Worm (Caenorhabditis elegans): ENCODE data around the gene ZK686.1.

Gene ZK686.1

DNA sequence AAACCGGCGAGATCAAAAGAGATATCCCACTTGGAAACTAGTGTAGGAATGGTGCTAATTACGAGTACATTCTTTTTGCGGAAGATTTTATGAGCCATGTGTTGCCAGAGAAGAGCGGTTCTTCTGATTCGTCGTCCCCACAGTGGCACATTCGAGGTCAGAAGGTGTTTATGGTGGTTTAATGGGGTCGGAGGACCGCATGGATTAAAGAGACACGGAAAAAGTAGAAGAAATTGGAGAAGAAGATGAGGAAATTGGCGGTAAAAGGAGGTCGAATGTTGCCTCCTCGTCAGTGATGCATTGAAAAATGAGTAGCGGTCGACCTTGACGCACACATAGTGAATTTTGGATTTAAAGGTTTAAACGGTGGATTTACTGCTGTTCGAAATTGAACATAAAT, 39.4 kb upstream of the ZK686.1 start:
- TF ChIP-seq skn-1 (tag; optimal IDR thresholded peaks at IDR 0.05) = no peak
- no peak for TF ChIP-seq hlh-30 (tag; optimal IDR thresholded peaks at IDR 0.05; ENCODE audit: insufficient read depth)
- TF ChIP-seq lin-1 (GFP tag; IDR thresholded peaks at IDR 0.05) = 0 out of 2 replicates have a peak, but pooled peaks have one; percentile 15
- TF ChIP-seq nhr-102 (tag; optimal IDR thresholded peaks at IDR 0.05) = no peak

DNA sequence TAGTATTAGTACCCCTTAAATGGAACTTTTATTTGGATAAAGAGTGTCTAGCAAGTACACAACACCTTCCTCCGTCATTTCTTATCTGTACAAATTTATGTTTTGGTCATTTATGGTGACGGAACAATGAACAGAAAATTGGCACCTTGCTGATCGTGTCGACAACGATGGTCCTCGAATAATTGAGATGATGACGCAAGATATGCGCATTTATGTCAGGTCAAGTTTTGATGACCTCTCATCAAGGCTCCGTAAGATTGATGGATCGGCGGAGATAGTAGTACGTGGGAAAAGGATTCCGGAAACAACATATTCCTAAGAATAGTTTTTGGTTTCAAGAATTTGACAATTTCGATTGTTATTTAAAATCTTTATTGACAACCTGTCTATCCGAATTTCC, 38.8 kb upstream of the ZK686.1 start:
- TF ChIP-seq duxl-1 (tag; optimal IDR thresholded peaks at IDR 0.05; ENCODE audit: poor library complexity) (peak; percentile 26), mes-2 (tag; optimal IDR thresholded peaks at IDR 0.05; ENCODE audit: poor library complexity, severe bottlenecking) (peak; percentile 21), egl-43 (GFP tag; IDR thresholded peaks at IDR 0.05) (0 out of 2 replicates have a peak, but pooled peaks have one; percentile 22), ceh-44 (GFP tag; IDR thresholded peaks at IDR 0.05) (no peak), tag-97 (GFP tag; IDR thresholded peaks at IDR 0.05) (no peak), unc-62 (GFP tag; optimal IDR thresholded peaks at IDR 0.05 in 1 of 2) (peak in 1 of 2 experiments; percentile 63), unc-62 (tag; optimal IDR thresholded peaks at IDR 0.05) (no peak)

DNA sequence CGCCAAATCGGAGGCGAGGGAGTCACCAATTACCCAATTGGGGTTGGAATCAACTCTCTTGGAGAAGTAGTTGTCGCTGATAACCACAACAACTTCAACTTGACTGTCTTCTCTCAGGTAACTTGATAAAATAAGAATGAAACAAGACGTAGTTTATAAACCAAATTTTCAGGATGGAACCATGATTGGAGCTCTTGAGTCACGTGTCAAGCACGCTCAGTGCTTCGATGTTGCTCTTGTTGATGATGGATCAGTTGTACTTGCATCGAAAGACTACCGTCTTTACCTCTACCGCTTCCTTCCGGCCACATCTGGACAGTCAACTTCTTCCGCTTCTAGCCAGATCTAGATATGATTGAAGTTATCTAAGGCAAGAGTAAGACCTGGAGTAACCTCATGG, 36.9 kb upstream of the ZK686.1 start:
- TF ChIP-seq lsy-2 (tag; optimal IDR thresholded peaks at IDR 0.05) (no peak), aha-1 (tag) (peak; percentile 76), gei-8 (GFP tag; optimal IDR thresholded peaks at IDR 0.05) (no peak), duxl-1 (tag; optimal IDR thresholded peaks at IDR 0.05; ENCODE audit: poor library complexity) (peak; percentile 39), aly-2 (tag; optimal IDR thresholded peaks at IDR 0.05) (no peak), daf-19 (GFP tag; conservative IDR thresholded peaks at IDR 0.05) (no peak), Y75B8A.6 (GFP tag; IDR thresholded peaks at IDR 0.05) (0 out of 2 replicates have a peak, but pooled peaks have one; percentile 18), hif-1 (tag; optimal IDR thresholded peaks at IDR 0.05) (no peak), ceh-44 (GFP tag; IDR thresholded peaks at IDR 0.05) (no peak), unc-62 (GFP tag; optimal IDR thresholded peaks at IDR 0.05 in 1 of 2) (peak in 1 of 2 experiments; percentile 67), unc-62 (tag; optimal IDR thresholded peaks at IDR 0.05) (no peak)

DNA sequence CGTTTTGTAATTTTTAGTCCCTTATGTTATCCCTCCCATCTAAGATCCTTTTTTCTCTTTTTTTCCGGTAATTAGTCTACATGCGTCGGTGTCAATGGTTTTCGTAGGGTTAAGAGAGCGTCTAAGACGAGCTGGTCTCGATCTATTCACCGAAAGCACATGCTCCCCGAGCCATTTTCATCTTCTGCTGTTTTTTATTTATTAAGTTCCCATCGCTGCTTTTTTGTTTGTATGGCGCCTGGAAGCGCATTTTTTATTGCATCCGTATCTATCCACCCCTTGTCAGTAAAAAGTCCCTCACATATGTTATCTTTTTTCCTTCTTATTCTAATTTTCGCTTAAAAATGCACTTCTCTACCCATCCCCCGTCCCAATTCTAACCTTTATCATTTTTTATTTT, 36.1 kb upstream of the ZK686.1 start:
- TF ChIP-seq madf-5 (GFP tag; IDR thresholded peaks at IDR 0.05) (0 out of 4 replicates have a peak, but pooled peaks of 1 of the 2 experiments have one; percentile 42), D1046.2 (GFP tag; IDR thresholded peaks at IDR 0.05) (no peak), madf-9 (GFP tag; conservative IDR thresholded peaks at IDR 0.05) (0 out of 2 replicates have a peak, but pooled peaks have one; percentile 3), nhr-11 (tag; optimal IDR thresholded peaks at IDR 0.05) (no peak), vab-7 (GFP tag; IDR thresholded peaks at IDR 0.05) (peak; percentile 14; the same call in 1 of the 2 replicates), zag-1 (tag; optimal IDR thresholded peaks at IDR 0.05) (no peak), Y5F2A.4 (GFP tag; optimal IDR thresholded peaks at IDR 0.05) (peak; percentile 16), dmd-6 (GFP tag; IDR thresholded peaks at IDR 0.05) (peak; percentile 22), egl-43 (GFP tag; IDR thresholded peaks at IDR 0.05) (peak; percentile 67; the same call in 1 of the 2 replicates), hif-1 (tag; optimal IDR thresholded peaks at IDR 0.05) (no peak), attf-4 (tag; optimal IDR thresholded peaks at IDR 0.05) (no peak), lin-15B (tag; optimal IDR thresholded peaks at IDR 0.05) (no peak), Y105C5A.15 (GFP tag; IDR thresholded peaks at IDR 0.05) (peak; percentile 40; the same call in 1 of the 2 replicates), gei-8 (GFP tag; optimal IDR thresholded peaks at IDR 0.05) (peak; percentile 44), lin-39 (tag; optimal IDR thresholded peaks at IDR 0.05) (no peak), mes-2 (tag; optimal IDR thresholded peaks at IDR 0.05; ENCODE audit: poor library complexity, severe bottlenecking) (peak; percentile 37), aha-1 (tag) (no peak), snpc-1.2 (GFP tag; IDR thresholded peaks at IDR 0.05) (0 out of 2 replicates have a peak, but pooled peaks have one; percentile 8), php-3 (GFP tag; IDR thresholded peaks at IDR 0.05) (peak; percentile 45; the same call in 1 of the 2 replicates), mdt-29 (GFP tag; IDR thresholded peaks at IDR 0.05) (0 out of 2 replicates have a peak, but pooled peaks have one; percentile 41), Y48G9A.11 (GFP tag; IDR thresholded peaks at IDR 0.05) (peak; percentile 51; the same call in 1 of the 2 replicates), zfp-3 (GFP tag; conservative IDR thresholded peaks at IDR 0.05) (peak; percentile 53; the same call in 1 of the 2 replicates), ctbp-1 (GFP tag; IDR thresholded peaks at IDR 0.05) (0 out of 2 replicates have a peak, but pooled peaks have one; percentile 45), lim-7 (GFP tag; IDR thresholded peaks at IDR 0.05) (peak; percentile 60)

Measured in whole organism, L4 larva.